Worm (Caenorhabditis elegans) whole organism, L1 larva: ENCODE results near the gene F38E9.6.

Experiments
- Y116A8C.19 ChIP-seq: sonication (generic microtip); optimal IDR thresholded peaks from 2 replicates; lab custom pipeline; 2016; ENCODE audit warnings: missing compliant biosample characterization, missing genetic modification characterization, borderline replicate concordance
- dpl-1 ChIP-seq, 3 experiments: fragments of 150-350 bp in 2 of 3; sonication (generic microtip) in 1 of 3; optimal IDR thresholded peaks; 2 replicates each; lab custom pipeline; 2014 to 2017; ENCODE audit warnings: missing biosample characterization in 3 of 3, missing genetic modification characterization in 3 of 3, missing genetic modification reagents in 3 of 3
- dsc-1 ChIP-seq: sonication (generic microtip); optimal IDR thresholded peaks from 2 replicates; lab custom pipeline; 2016; ENCODE audit warnings: mild to moderate bottlenecking, missing genetic modification characterization, missing compliant biosample characterization
- elt-2 ChIP-seq: sonication (generic microtip); optimal IDR thresholded peaks from 2 replicates; lab custom pipeline; 2016; ENCODE audit warnings: missing genetic modification characterization, mild to moderate bottlenecking, inconsistent platforms, missing compliant biosample characterization, missing genetic modification reagents
- elt-3 ChIP-seq, 6 experiments: fragments of 150-350 bp in 1 of 6; sonication (generic microtip); optimal IDR thresholded peaks; 2 replicates each; lab custom pipeline; 2017 to 2018; ENCODE audit warnings: missing biosample characterization in 6 of 6, missing genetic modification characterization in 6 of 6, inconsistent platforms in 1 of 6
- fkh-10 ChIP-seq: sonication (generic microtip); optimal IDR thresholded peaks from 2 replicates; lab custom pipeline; 2017; ENCODE audit warnings: missing biosample characterization, missing genetic modification reagents, missing genetic modification characterization
- lin-14 ChIP-seq: fragments of 200-800 bp; sonication (Bioruptor generic); optimal IDR thresholded peaks from 2 replicates; lab custom pipeline; 2018; ENCODE audit warnings: mild to moderate bottlenecking, missing genetic modification characterization, moderate library complexity, missing compliant biosample characterization
- lsy-2 ChIP-seq, 2 experiments: fragments of 150-350 bp; optimal IDR thresholded peaks; 2 replicates each; lab custom pipeline; 2014; ENCODE audit warnings: missing biosample characterization in 2 of 2, missing genetic modification characterization in 2 of 2
- skn-1 ChIP-seq: fragments of 150-350 bp; optimal IDR thresholded peaks from 2 replicates; lab custom pipeline; 2014; ENCODE audit warnings: missing biosample characterization, missing genetic modification characterization
- snu-23 ChIP-seq: sonication (generic microtip); optimal IDR thresholded peaks from 2 replicates; lab custom pipeline; 2016; ENCODE audit warnings: missing genetic modification characterization, missing compliant biosample characterization
- sox-4 ChIP-seq: sonication (generic microtip); optimal IDR thresholded peaks from 2 replicates; lab custom pipeline; 2016; ENCODE audit warnings: missing genetic modification characterization, missing compliant biosample characterization
- swsn-7 ChIP-seq: sonication (generic microtip); optimal IDR thresholded peaks from 2 replicates; lab custom pipeline; 2016; ENCODE audit warnings: missing genetic modification characterization, missing compliant biosample characterization
- tbx-2 ChIP-seq: sonication (generic microtip); optimal IDR thresholded peaks from 2 replicates; lab custom pipeline; 2016; ENCODE audit warnings: missing genetic modification characterization, missing compliant biosample characterization
- unc-86 ChIP-seq: sonication (generic microtip); optimal IDR thresholded peaks from 2 replicates; lab custom pipeline; 2016; ENCODE audit warnings: missing genetic modification characterization, missing compliant biosample characterization

F38E9.6 gene

DNA sequence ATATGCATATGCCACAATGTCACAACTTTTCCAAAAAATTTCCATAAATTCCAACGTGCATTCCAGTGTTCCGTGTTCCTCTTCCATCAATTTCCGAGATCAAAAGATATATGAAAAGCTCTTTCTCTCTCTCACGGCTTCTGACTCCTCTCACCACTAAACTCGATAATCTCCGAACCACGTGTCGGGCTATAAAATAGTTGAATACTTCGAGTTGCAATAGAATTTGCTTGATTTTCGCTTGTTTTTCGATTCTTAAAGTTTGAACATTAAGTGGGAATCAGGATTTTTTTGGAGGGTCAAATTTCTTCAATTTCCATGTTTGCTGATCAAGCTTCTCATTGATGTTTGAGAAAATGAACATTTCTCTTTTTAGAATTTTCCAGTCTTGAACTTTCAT, 53.1 kb downstream of the F38E9.6 start:
- TF ChIP-seq fkh-10 (peak; percentile 29), dsc-1 (no peak)

DNA sequence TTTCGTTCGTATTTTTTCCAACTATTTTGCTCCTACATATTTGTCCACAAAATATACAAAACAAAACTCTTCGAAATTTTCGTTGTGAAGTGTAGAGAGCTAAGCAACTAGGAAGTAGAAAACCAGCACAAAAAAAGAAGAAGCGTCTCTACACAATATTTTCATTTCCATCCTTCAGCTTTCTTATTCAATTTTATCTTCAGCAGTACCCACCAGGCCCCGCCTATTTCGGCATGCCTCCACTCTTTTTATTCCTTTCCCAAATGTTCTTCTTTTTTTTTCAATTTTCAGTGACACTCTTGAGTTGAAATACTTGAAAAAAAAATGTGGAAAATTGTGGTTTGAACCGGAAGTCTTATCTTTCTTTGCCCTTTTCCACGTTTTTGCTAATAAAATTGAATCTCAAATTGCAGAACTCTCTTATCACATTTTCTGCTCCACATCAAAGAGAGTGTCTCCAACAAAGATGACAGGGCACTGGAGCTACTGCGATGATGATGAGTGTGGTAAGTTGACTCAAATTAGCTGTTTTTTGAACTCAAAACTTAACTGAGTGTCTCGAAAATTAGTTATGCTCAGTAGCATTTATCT, 54.9 kb downstream of the F38E9.6 start, which contains the start of gene cah-3:
Gene cah-3 (plus strand): TSS at position 414 of the 591 bp plus-strand sequence.
- TF ChIP-seq fkh-10 = peak; percentile 67
- TF ChIP-seq dpl-1 (GFP tag; optimal IDR thresholded peaks at IDR 0.05; lab: Kevin White, UChicago) = no peak
- TF ChIP-seq skn-1 = no peak
- TF ChIP-seq swsn-7 (tag; lab: Kevin White, UChicago) = no peak
- no peak for TF ChIP-seq Y116A8C.19 (tag; lab: Kevin White, UChicago)
- TF ChIP-seq lin-14 = peak; percentile 51
- TF ChIP-seq unc-86 = no peak
- no peak for TF ChIP-seq tbx-2 (tag; lab: Kevin White, UChicago)
- no peak for TF ChIP-seq sox-4 (tag; lab: Kevin White, UChicago)
- peak; percentile 38 for TF ChIP-seq elt-2 (tag; lab: Kevin White, UChicago)
- TF ChIP-seq elt-3 (tag; optimal IDR thresholded peaks at IDR 0.05; lab: Kevin White, UChicago) = no peak
- no peak for TF ChIP-seq snu-23 (GFP tag; lab: Kevin White, UChicago)
- TF ChIP-seq lsy-2 (tag; optimal IDR thresholded peaks at IDR 0.05; lab: Kevin White, UChicago) = no peak
